Worm (Caenorhabditis elegans) whole organism, L4/young adult: Measurements from ENCODE around the gene Y48E1B.17.

Experiments
- W03F9.2 ChIP-seq: fragments of 150-350 bp; optimal IDR thresholded peaks from 2 replicates; lab custom pipeline; 2014; ENCODE audit warnings: missing biosample characterization, missing genetic modification characterization
- dao-5 ChIP-seq: sonication (generic microtip); optimal IDR thresholded peaks from 2 replicates; lab custom pipeline; 2016; ENCODE audit warnings: missing genotype, missing genetic modification characterization, moderate library complexity, missing compliant biosample characterization
- him-1 ChIP-seq: sonication (generic microtip); optimal IDR thresholded peaks from 2 replicates; lab custom pipeline; 2016; ENCODE audit warnings: missing genotype, missing genetic modification reagents, missing genetic modification characterization, missing compliant biosample characterization

DNA sequence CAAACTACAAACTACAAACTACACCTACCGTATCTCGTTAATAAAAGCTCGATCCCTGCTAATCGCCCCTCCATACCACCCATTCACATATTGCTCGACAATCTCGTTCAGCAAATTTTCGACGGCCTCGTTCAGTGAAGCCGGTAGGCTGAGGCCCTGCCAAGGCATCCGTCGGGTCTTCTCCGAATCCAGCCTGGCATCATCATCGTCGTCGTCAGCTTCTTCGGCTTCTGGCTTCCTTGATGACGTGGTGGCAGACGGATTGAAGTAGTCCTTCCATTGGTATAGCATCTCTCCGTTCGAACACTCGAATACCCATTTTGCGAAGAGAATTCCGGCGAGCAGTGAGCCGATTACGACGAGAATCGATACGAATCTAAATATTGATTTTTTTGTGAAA lies 10.2 kb downstream of the Y48E1B.17 start:
- TF ChIP-seq him-1 (tag; lab: Kevin White, UChicago) (no peak), dao-5 (no peak), W03F9.2 (tag; lab: Kevin White, UChicago) (no peak)
